Worm (Caenorhabditis elegans): ENCODE results near the gene nnt-1.

nnt-1 gene

ce11 chrX:6167376-6167775, 45.3 kb downstream of the nnt-1 start (continued):
- TF ChIP-seq D1046.2 (GFP tag; IDR thresholded peaks at IDR 0.05): no peak
- no peak for TF ChIP-seq ceh-82 (tag; optimal IDR thresholded peaks at IDR 0.05)
- TF ChIP-seq dmd-6 (GFP tag; IDR thresholded peaks at IDR 0.05): peak; percentile 37
- TF ChIP-seq Y75B8A.6 (GFP tag; IDR thresholded peaks at IDR 0.05): no peak
- TF ChIP-seq jun-1 (tag; optimal IDR thresholded peaks at IDR 0.05): no peak
- no peak for TF ChIP-seq T26A8.4 (GFP tag; IDR thresholded peaks at IDR 0.05)
- TF ChIP-seq zip-2 (tag; optimal IDR thresholded peaks at IDR 0.05): no peak
- no peak for TF ChIP-seq ceh-44 (GFP tag; IDR thresholded peaks at IDR 0.05)

- TF ChIP-seq daf-16 (GFP tag; optimal IDR thresholded peaks at IDR 0.05): no peak
- peak; percentile 80 for TF ChIP-seq daf-16 (tag; optimal IDR thresholded peaks at IDR 0.05)
- peak in 1 of 2 experiments; percentile 93 for TF ChIP-seq unc-62 (GFP tag; optimal IDR thresholded peaks at IDR 0.05 in 1 of 2)
- no peak for TF ChIP-seq unc-62 (tag; optimal IDR thresholded peaks at IDR 0.05)
- TF ChIP-seq php-3 (GFP tag; IDR thresholded peaks at IDR 0.05): peak; percentile 93
- peak; percentile 58 for TF ChIP-seq dve-1 (tag; optimal IDR thresholded peaks at IDR 0.05; ENCODE audit: insufficient read depth)
- TF ChIP-seq hlh-11 (tag; optimal IDR thresholded peaks at IDR 0.05): peak; percentile 60
- no peak for TF ChIP-seq dmd-8 (GFP tag; IDR thresholded peaks at IDR 0.05)
- peak; percentile 56; the same call in 1 of the 2 replicates for TF ChIP-seq tra-1 (GFP tag; IDR thresholded peaks at IDR 0.05)
- TF ChIP-seq nhr-11 (tag; optimal IDR thresholded peaks at IDR 0.05): no peak
- no peak for TF ChIP-seq egl-27 (tag; optimal IDR thresholded peaks at IDR 0.05)
- no peak for TF ChIP-seq set-16 (GFP tag; IDR thresholded peaks at IDR 0.05)
- peak; percentile 75 for TF ChIP-seq dmd-6 (GFP tag; IDR thresholded peaks at IDR 0.05)
- TF ChIP-seq pqm-1 (tag; optimal IDR thresholded peaks at IDR 0.05): peak; percentile 50
- TF ChIP-seq hlh-30 (tag; optimal IDR thresholded peaks at IDR 0.05; ENCODE audit: insufficient read depth): peak; percentile 29
- peak; percentile 48 for TF ChIP-seq nhr-28 (tag; optimal IDR thresholded peaks at IDR 0.05)
These were observed 47.1 kb downstream of the nnt-1 start, which contains the start of gene T25B2.2 for ce11 chrX:6169252-6169651. TSS of gene T25B2.2 (plus strand) at chrX:6169643.

ce11 chrX:6173656-6174055, 51.5 kb downstream of the nnt-1 start, which contains the start of gene T25B2.1:
TSS of gene T25B2.1 (plus strand) at chrX:6173956.
- TF ChIP-seq mdl-1 (tag; optimal IDR thresholded peaks at IDR 0.05): no peak
- TF ChIP-seq saeg-2 (GFP tag; IDR thresholded peaks at IDR 0.05): no peak
- no peak for TF ChIP-seq Y5F2A.4 (GFP tag; optimal IDR thresholded peaks at IDR 0.05)
- TF ChIP-seq unc-39 (tag; optimal IDR thresholded peaks at IDR 0.05): no peak
- no peak for TF ChIP-seq ZK337.2 (GFP tag; IDR thresholded peaks at IDR 0.05)
- TF ChIP-seq ZK546.5 (tag; optimal IDR thresholded peaks at IDR 0.05): no peak
- TF ChIP-seq fos-1 (tag; optimal IDR thresholded peaks at IDR 0.05): no peak

- TF ChIP-seq lim-7 (GFP tag; IDR thresholded peaks at IDR 0.05): no peak
- peak; percentile 1 for TF ChIP-seq pqm-1 (tag; optimal IDR thresholded peaks at IDR 0.05)
- no peak for TF ChIP-seq ceh-82 (tag; optimal IDR thresholded peaks at IDR 0.05)
These were observed 53.7 kb downstream of the nnt-1 start, which contains the start of gene T25B2.3 for ce11 chrX:6175829-6176228. TSS of gene T25B2.3 (plus strand) at chrX:6176129.

Measured in whole organism, L4 larva.